Worm (Caenorhabditis elegans): ENCODE measurements around the gene Y38H8A.12.
"Not testable (repeated sequence)": the region's sequence is repeated elsewhere in the genome, so short reads cannot be mapped to it uniquely, and the experiment has no call there.

ce11 chrIV:13443543-13443942 lies 17.2 kb downstream of the Y38H8A.12 start:
- TF ChIP-seq ceh-13 (GFP tag; optimal IDR thresholded peaks at IDR 0.05); B0310.2 (tag; optimal IDR thresholded peaks at IDR 0.05); tbx-37 (GFP tag; conservative IDR thresholded peaks at IDR 0.05); ceh-36 (tag; optimal IDR thresholded peaks at IDR 0.05); ama-1 (optimal IDR thresholded peaks at IDR 0.05); hnd-1 (tag; optimal IDR thresholded peaks at IDR 0.05); hmbx-1 (tag; optimal IDR thresholded peaks at IDR 0.05); F13C5.2 (tag; optimal IDR thresholded peaks at IDR 0.05); sea-1 (GFP tag; conservative IDR thresholded peaks at IDR 0.05); hmg-4 (GFP tag; optimal IDR thresholded peaks at IDR 0.05); scrt-1 (GFP tag; IDR thresholded peaks at IDR 0.05); ets-7 (tag; optimal IDR thresholded peaks at IDR 0.05); aly-1 (tag; optimal IDR thresholded peaks at IDR 0.05): not testable (repeated sequence)
- TF ChIP-seq pes-1 (GFP tag; IDR thresholded peaks at IDR 0.05) = 0 out of 2 replicates have a peak, but pooled peaks have one; percentile 35

Measured in whole organism, early embryonic.